Worm (Caenorhabditis elegans) whole organism, L1 larva: ENCODE data around the gene K06G5.1.

Source experiments
- C04F5.9 ChIP-seq: sonication (generic microtip); optimal IDR thresholded peaks from 2 replicates; lab custom pipeline; 2016; ENCODE audit warnings: missing genetic modification characterization, missing compliant biosample characterization
- C34B4.2 ChIP-seq: sonication (generic microtip); optimal IDR thresholded peaks from 2 replicates; lab custom pipeline; 2017; ENCODE audit warnings: mild to moderate bottlenecking, missing genetic modification characterization, missing compliant biosample characterization
- F16B12.6 ChIP-seq: fragments of 150-350 bp; optimal IDR thresholded peaks from 2 replicates; lab custom pipeline; 2014; ENCODE audit warnings: missing biosample characterization, missing genetic modification characterization
- aha-1 ChIP-seq: fragments of 150-350 bp; optimal IDR thresholded peaks from 2 replicates; lab custom pipeline; 2014; ENCODE audit warnings: missing biosample characterization, missing genetic modification characterization
- alr-1 ChIP-seq: fragments of 200-800 bp; sonication (Bioruptor generic); optimal IDR thresholded peaks from 2 replicates; lab custom pipeline; 2018; ENCODE audit warnings: borderline replicate concordance, mild to moderate bottlenecking, missing genetic modification characterization, missing compliant biosample characterization
- aly-2 ChIP-seq: fragments of 150-350 bp; optimal IDR thresholded peaks from 2 replicates; lab custom pipeline; 2014; ENCODE audit warnings: missing biosample characterization, missing genetic modification characterization
- ama-1 ChIP-seq: fragments of 150-350 bp; optimal IDR thresholded peaks from 2 replicates; lab custom pipeline; 2014
- ceh-63 ChIP-seq: fragments of 200-800 bp; sonication (Bioruptor generic); optimal IDR thresholded peaks from 2 replicates; lab custom pipeline; 2018; ENCODE audit warnings: mild to moderate bottlenecking, missing genetic modification characterization, missing compliant biosample characterization
- efl-1 ChIP-seq, 4 experiments: fragments of 150-350 bp; optimal IDR thresholded peaks in 3 of 4; peaks in 1 of 4; 1 replicate in 1 of 4; 2 replicates in 3 of 4; lab custom pipeline; 2014; ENCODE audit warnings: missing biosample characterization in 2 of 4, missing genetic modification characterization in 2 of 4, missing genetic modification reagents in 2 of 4
- egl-27 ChIP-seq, 2 experiments: fragments of 150-350 bp in 1 of 2; sonication (generic microtip); optimal IDR thresholded peaks; 3 replicates each; lab custom pipeline; 2017 to 2018; ENCODE audit warnings: missing biosample characterization in 2 of 2, missing genetic modification characterization in 2 of 2, missing genetic modification reagents in 2 of 2
- elt-2 ChIP-seq: sonication (generic microtip); optimal IDR thresholded peaks from 2 replicates; lab custom pipeline; 2016; ENCODE audit warnings: missing genetic modification characterization, mild to moderate bottlenecking, inconsistent platforms, missing compliant biosample characterization, missing genetic modification reagents
- fkh-4 ChIP-seq: sonication (generic microtip); optimal IDR thresholded peaks from 2 replicates; lab custom pipeline; 2016; ENCODE audit warnings: missing compliant biosample characterization, missing genetic modification characterization, borderline replicate concordance
- fos-1 ChIP-seq: fragments of 150-350 bp; optimal IDR thresholded peaks from 2 replicates; lab custom pipeline; 2014; ENCODE audit warnings: missing biosample characterization, missing genetic modification characterization
- grh-1 ChIP-seq: fragments of 200-800 bp; sonication (Bioruptor generic); IDR thresholded peaks from 2 replicates; pipeline ENCODE4 v1.3.6; 2022; ENCODE audit warnings: missing genetic modification reagents, missing genetic modification characterization, missing compliant biosample characterization
- hlh-17 ChIP-seq: fragments of 200-800 bp; sonication (Bioruptor generic); optimal IDR thresholded peaks from 2 replicates; lab custom pipeline; 2018; ENCODE audit warnings: missing genetic modification characterization, mild to moderate bottlenecking, missing compliant biosample characterization, moderate library complexity, borderline replicate concordance
- hlh-4 ChIP-seq: sonication (generic microtip); optimal IDR thresholded peaks from 2 replicates; lab custom pipeline; 2016; ENCODE audit warnings: mild to moderate bottlenecking, missing genetic modification characterization, missing compliant biosample characterization
- hpl-2 ChIP-seq: fragments of 150-350 bp; optimal IDR thresholded peaks from 2 replicates; lab custom pipeline; 2014; ENCODE audit warnings: missing biosample characterization, missing genetic modification reagents, missing genetic modification characterization
- jun-1 ChIP-seq: fragments of 150-350 bp; optimal IDR thresholded peaks from 2 replicates; lab custom pipeline; 2014; ENCODE audit warnings: missing biosample characterization, missing genetic modification reagents, missing genetic modification characterization
- lin-13 ChIP-seq: fragments of 150-350 bp; optimal IDR thresholded peaks from 2 replicates; lab custom pipeline; 2014; ENCODE audit warnings: missing biosample characterization, missing genetic modification reagents, missing genetic modification characterization
- lin-14 ChIP-seq: fragments of 200-800 bp; sonication (Bioruptor generic); optimal IDR thresholded peaks from 2 replicates; lab custom pipeline; 2018; ENCODE audit warnings: mild to moderate bottlenecking, missing genetic modification characterization, moderate library complexity, missing compliant biosample characterization
- lin-15B ChIP-seq: fragments of 150-350 bp; sonication (generic microtip); optimal IDR thresholded peaks from 3 replicates; lab custom pipeline; 2014; ENCODE audit warnings: missing biosample characterization, missing genetic modification characterization
- lin-35 ChIP-seq, 2 experiments: fragments of 150-350 bp; optimal IDR thresholded peaks; 2 replicates each; lab custom pipeline; 2014; ENCODE audit warnings: missing biosample characterization in 2 of 2, missing genetic modification characterization in 2 of 2, missing genetic modification reagents in 2 of 2
- lin-39 ChIP-seq: fragments of 150-350 bp; optimal IDR thresholded peaks from 2 replicates; lab custom pipeline; 2014; ENCODE audit warnings: missing biosample characterization, missing genetic modification reagents, missing genetic modification characterization
- lir-3 ChIP-seq: sonication (generic microtip); optimal IDR thresholded peaks from 2 replicates; lab custom pipeline; 2016; ENCODE audit warnings: mild to moderate bottlenecking, missing genetic modification characterization, moderate library complexity, missing compliant biosample characterization; ENCODE audit not compliant: poor library complexity
- lsy-2 ChIP-seq, 2 experiments: fragments of 150-350 bp; optimal IDR thresholded peaks; 2 replicates each; lab custom pipeline; 2014; ENCODE audit warnings: missing biosample characterization in 2 of 2, missing genetic modification characterization in 2 of 2
- mab-9 ChIP-seq: fragments of 200-800 bp; sonication (Bioruptor generic); IDR thresholded peaks from 2 replicates; pipeline ENCODE4 v1.3.6; 2022; ENCODE audit warnings: missing genetic modification reagents, missing genetic modification characterization, missing compliant biosample characterization
- mef-2 ChIP-seq: fragments of 150-350 bp; optimal IDR thresholded peaks from 2 replicates; lab custom pipeline; 2014; ENCODE audit warnings: missing biosample characterization, missing genetic modification characterization
- nhr-11 ChIP-seq: fragments of 150-350 bp; optimal IDR thresholded peaks from 2 replicates; lab custom pipeline; 2014; ENCODE audit warnings: missing biosample characterization, missing genetic modification characterization
- nhr-19 ChIP-seq: fragments of 200-800 bp; sonication (Bioruptor generic); conservative IDR thresholded peaks from 2 replicates; pipeline ENCODE4 v1.3.6; 2022; ENCODE audit warnings: missing genetic modification characterization, missing compliant biosample characterization
- nhr-20 ChIP-seq: sonication (generic microtip); optimal IDR thresholded peaks from 2 replicates; lab custom pipeline; 2016; ENCODE audit warnings: mild to moderate bottlenecking, missing genetic modification characterization, missing compliant biosample characterization
- nhr-47 ChIP-seq: sonication (generic microtip); optimal IDR thresholded peaks from 2 replicates; lab custom pipeline; 2016; ENCODE audit warnings: mild to moderate bottlenecking, missing genetic modification characterization, moderate library complexity, missing compliant biosample characterization
- nhr-71 ChIP-seq: sonication (generic microtip); optimal IDR thresholded peaks from 2 replicates; lab custom pipeline; 2016; ENCODE audit warnings: mild to moderate bottlenecking, missing genetic modification characterization, moderate library complexity, missing compliant biosample characterization
- nhr-84 ChIP-seq: sonication (generic microtip); optimal IDR thresholded peaks from 2 replicates; lab custom pipeline; 2017; ENCODE audit warnings: missing biosample characterization, missing genetic modification characterization
- nhr-85 ChIP-seq: sonication (generic microtip); peaks from one replicate; lab custom pipeline; 2016; ENCODE audit warnings: missing genetic modification characterization, inconsistent platforms, missing compliant biosample characterization
- nhr-90 ChIP-seq: sonication (generic microtip); optimal IDR thresholded peaks from 2 replicates; lab custom pipeline; 2016; ENCODE audit warnings: mild to moderate bottlenecking, missing genetic modification characterization, missing compliant biosample characterization; ENCODE audit not compliant: poor library complexity
- pax-3 ChIP-seq: fragments of 200-800 bp; sonication (Bioruptor generic); optimal IDR thresholded peaks from 2 replicates; lab custom pipeline; 2018; ENCODE audit warnings: mild to moderate bottlenecking, missing genetic modification characterization, moderate library complexity, missing compliant biosample characterization
- pqm-1 ChIP-seq: sonication (generic microtip); optimal IDR thresholded peaks from 3 replicates; lab custom pipeline; 2017; ENCODE audit warnings: missing biosample characterization, missing genetic modification characterization
- rnt-1 ChIP-seq: sonication (generic microtip); optimal IDR thresholded peaks from 2 replicates; lab custom pipeline; 2016; ENCODE audit warnings: mild to moderate bottlenecking, missing genetic modification characterization, moderate library complexity, missing compliant biosample characterization
- skn-1 ChIP-seq: fragments of 150-350 bp; optimal IDR thresholded peaks from 2 replicates; lab custom pipeline; 2014; ENCODE audit warnings: missing biosample characterization, missing genetic modification characterization
- snpc-4 ChIP-seq: fragments of 150-350 bp; optimal IDR thresholded peaks from 2 replicates; lab custom pipeline; 2014; ENCODE audit warnings: missing biosample characterization, missing genetic modification characterization
- sup-37 ChIP-seq: fragments of 200-800 bp; sonication (Bioruptor generic); optimal IDR thresholded peaks from 2 replicates; lab custom pipeline; 2018; ENCODE audit warnings: mild to moderate bottlenecking, missing genetic modification characterization, missing compliant biosample characterization
- swsn-7 ChIP-seq: sonication (generic microtip); optimal IDR thresholded peaks from 2 replicates; lab custom pipeline; 2016; ENCODE audit warnings: missing genetic modification characterization, missing compliant biosample characterization
- tlp-1 ChIP-seq: fragments of 150-350 bp; optimal IDR thresholded peaks from 2 replicates; lab custom pipeline; 2014; ENCODE audit warnings: missing biosample characterization, missing genetic modification characterization
- unc-130 ChIP-seq: fragments of 150-350 bp; optimal IDR thresholded peaks from 2 replicates; lab custom pipeline; 2017; ENCODE audit warnings: missing biosample characterization, missing genetic modification characterization, inconsistent platforms
- unc-30 ChIP-seq: sonication (generic microtip); optimal IDR thresholded peaks from 2 replicates; lab custom pipeline; 2017; ENCODE audit warnings: missing biosample characterization, missing genetic modification characterization
- unc-62 ChIP-seq: fragments of 150-350 bp; optimal IDR thresholded peaks from 2 replicates; lab custom pipeline; 2014; ENCODE audit warnings: missing biosample characterization, missing genetic modification reagents, missing genetic modification characterization
- unc-98 ChIP-seq: fragments of 200-800 bp; sonication (Bioruptor generic); IDR thresholded peaks from 2 replicates; pipeline ENCODE4 v1.3.6; 2022; ENCODE audit warnings: missing genetic modification characterization, missing compliant biosample characterization

Gene K06G5.1

ce11 chrX:14214520-14215023 is at the start of gene K06G5.1:
Gene K06G5.1, plus strand, starts transcription at chrX:14214973.
- TF ChIP-seq hlh-4 (tag; lab: Kevin White, UChicago) = no peak
- no peak for TF ChIP-seq egl-27 (tag; optimal IDR thresholded peaks at IDR 0.05; lab: Kevin White, UChicago)
- no peak for TF ChIP-seq ama-1 (lab: Kevin White, UChicago)
- TF ChIP-seq elt-2 (tag; lab: Kevin White, UChicago) = peak; percentile 98
- no peak for TF ChIP-seq sup-37
- no peak for TF ChIP-seq lin-13 (GFP tag; lab: Kevin White, UChicago)
- no peak for TF ChIP-seq fkh-4 (tag; lab: Kevin White, UChicago)
- no peak for TF ChIP-seq nhr-19 (GFP tag; lab: Robert Waterston, UW)
- peak in 1 of 2 experiments; percentile 44 for TF ChIP-seq lin-35 (GFP tag; optimal IDR thresholded peaks at IDR 0.05; lab: Kevin White, UChicago)
- no peak for TF ChIP-seq lsy-2 (tag; optimal IDR thresholded peaks at IDR 0.05; lab: Kevin White, UChicago)
- no peak for TF ChIP-seq nhr-84 (tag; lab: Kevin White, UChicago)
- TF ChIP-seq swsn-7 = no peak
- TF ChIP-seq ceh-63 (GFP tag; lab: Kevin White, UChicago) = no peak
- no peak for TF ChIP-seq F16B12.6
- TF ChIP-seq pax-3 (tag; lab: Kevin White, UChicago) = peak; percentile 3
- no peak for TF ChIP-seq lin-15B
- TF ChIP-seq tlp-1 (tag; lab: Kevin White, UChicago) = peak; percentile 23
- TF ChIP-seq skn-1 (tag; lab: Kevin White, UChicago) = no peak
- TF ChIP-seq pqm-1 (tag; lab: Kevin White, UChicago) = peak; percentile 80
- no peak for TF ChIP-seq lin-39 (tag; lab: Kevin White, UChicago)
- no peak for TF ChIP-seq alr-1 (tag; lab: Kevin White, UChicago)
- peak; percentile 33 for TF ChIP-seq nhr-90 (tag; lab: Kevin White, UChicago)
- no peak for TF ChIP-seq unc-130 (tag; lab: Kevin White, UChicago)
- TF ChIP-seq jun-1 (tag; lab: Kevin White, UChicago) = no peak
- TF ChIP-seq hpl-2 (GFP tag; lab: Kevin White, UChicago) = peak; percentile 14
- no peak for TF ChIP-seq aly-2 (tag; lab: Kevin White, UChicago)
- no peak for TF ChIP-seq snpc-4 (tag; lab: Kevin White, UChicago)
- TF ChIP-seq aha-1 = no peak
- TF ChIP-seq nhr-20 (tag; lab: Kevin White, UChicago) = peak; percentile 20
- TF ChIP-seq unc-98 = no peak
- no peak for TF ChIP-seq rnt-1 (tag; lab: Kevin White, UChicago)
- TF ChIP-seq unc-30 (tag; lab: Kevin White, UChicago) = no peak
- TF ChIP-seq mef-2 (tag; lab: Kevin White, UChicago) = no peak
- TF ChIP-seq nhr-11 (tag; lab: Kevin White, UChicago) = no peak
- no peak for TF ChIP-seq hlh-17 (GFP tag; lab: Kevin White, UChicago)

ce11 chrX:14165156-14165555 is 49.6 kb upstream of the K06G5.1 start:
- no peak for TF ChIP-seq pax-3 (tag; lab: Kevin White, UChicago)
- TF ChIP-seq unc-62 (GFP tag; lab: Kevin White, UChicago) = no peak
- no peak for TF ChIP-seq lin-14 (GFP tag; lab: Kevin White, UChicago)
- no peak for TF ChIP-seq lin-15B
- no peak for TF ChIP-seq lin-35 (GFP tag; optimal IDR thresholded peaks at IDR 0.05; lab: Kevin White, UChicago)
- no peak for TF ChIP-seq nhr-84 (tag; lab: Kevin White, UChicago)
- TF ChIP-seq hlh-17 (GFP tag; lab: Kevin White, UChicago) = no peak
- no peak for TF ChIP-seq efl-1 (optimal IDR thresholded peaks at IDR 0.05; lab: Kevin White, UChicago)
- TF ChIP-seq efl-1 (GFP tag; optimal IDR thresholded peaks at IDR 0.05 in 1 of 2; lab: Kevin White, UChicago) = peak in 1 of 2 experiments; percentile 84

DNA sequence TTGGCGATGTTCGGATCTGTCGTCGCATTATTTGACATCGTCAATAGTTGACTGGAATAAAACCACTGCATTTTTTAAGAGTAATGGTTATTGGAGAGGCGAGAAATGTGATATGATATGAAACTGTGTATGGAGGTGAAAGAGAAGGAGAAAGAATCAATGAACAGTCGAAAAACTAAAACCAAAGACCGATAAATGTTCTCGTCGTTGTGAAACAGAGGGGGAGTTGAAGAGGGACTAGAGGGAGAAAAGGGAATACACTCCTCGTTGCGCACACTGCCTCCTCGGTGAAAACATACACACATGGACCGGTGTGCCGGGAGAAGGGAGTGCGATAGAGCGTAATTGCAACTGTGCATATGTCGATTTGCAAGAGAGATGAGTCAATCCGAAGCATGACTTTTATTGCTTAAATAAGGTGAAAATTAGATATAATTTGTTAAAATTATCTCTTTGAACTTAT is 45.2 kb upstream of the K06G5.1 start, which contains the start of gene sym-4:
sym-4 (minus strand) TSS at position 51 of the 463 bp plus-strand sequence.
- peak; percentile 82 for TF ChIP-seq skn-1 (tag; lab: Kevin White, UChicago)
- peak; percentile 96 for TF ChIP-seq nhr-71
- peak; percentile 66 for TF ChIP-seq unc-130 (tag; lab: Kevin White, UChicago)
- TF ChIP-seq C34B4.2 = no peak
- TF ChIP-seq fos-1 (tag; lab: Kevin White, UChicago) = peak; percentile 87
- peak; percentile 88 for TF ChIP-seq nhr-47
- TF ChIP-seq mef-2 (tag; lab: Kevin White, UChicago) = no peak
- TF ChIP-seq nhr-11 (tag; lab: Kevin White, UChicago) = peak; percentile 51
- TF ChIP-seq ceh-63 (GFP tag; lab: Kevin White, UChicago) = no peak
- peak; percentile 92 for TF ChIP-seq grh-1 (GFP tag; lab: Robert Waterston, UW)
- TF ChIP-seq C04F5.9 (tag; lab: Kevin White, UChicago) = peak; percentile 57
- peak; percentile 67 for TF ChIP-seq lir-3
- peak; percentile 28; the same call in 1 of the 2 replicates for TF ChIP-seq mab-9 (GFP tag; lab: Robert Waterston, UW)
- peak; percentile 94 for TF ChIP-seq nhr-85
- TF ChIP-seq unc-98 = no peak
- peak; percentile 94 for TF ChIP-seq jun-1 (tag; lab: Kevin White, UChicago)
- peak in 1 of 2 experiments; percentile 50 for TF ChIP-seq egl-27 (tag; optimal IDR thresholded peaks at IDR 0.05; lab: Kevin White, UChicago)
- no peak for TF ChIP-seq unc-30 (tag; lab: Kevin White, UChicago)
